Fruit fly (Drosophila melanogaster): ENCODE results near the gene CG43954.

CG43954 gene

DNA sequence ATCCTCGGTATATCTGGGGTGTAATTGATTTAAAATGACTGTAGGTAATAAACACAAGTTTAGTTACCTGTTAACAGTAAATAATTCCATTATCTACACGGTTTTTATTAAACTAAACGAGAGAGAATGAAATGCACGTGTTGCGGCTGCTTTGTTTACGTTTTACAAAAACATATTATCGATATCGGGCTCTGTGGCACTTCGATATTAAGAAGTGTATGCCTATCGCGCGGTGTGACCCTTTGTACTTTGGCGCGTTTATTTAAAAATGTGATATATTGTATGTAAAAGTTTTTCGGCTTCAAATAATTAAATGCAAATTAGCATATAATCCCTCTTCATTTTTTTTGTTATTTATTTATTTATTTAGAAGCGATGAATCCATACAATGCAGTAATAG, 19.2 kb upstream of the CG43954 start, which contains the start of gene Dbp73D:
TSS of gene Dbp73D (minus strand) at position 174 of the 400 bp plus-strand sequence.
- TF ChIP-seq noc (tag; optimal IDR thresholded peaks at IDR 0.05): no peak

- TF ChIP-seq noc (tag; optimal IDR thresholded peaks at IDR 0.05): peak; percentile 42
Measured at dm6 chr3L:16727939-16728635, 16.6 kb upstream of the CG43954 start, which contains the start of gene PGRP-SB1. Gene PGRP-SB1, minus strand, starts transcription at chr3L:16727989.

dm6 chr3L:16726069-16726591, 14.7 kb upstream of the CG43954 start, which contains the start of the genes CG13026 and PGRP-SB2:
Gene CG13026, minus strand, starts transcription at chr3L:16726169.
Gene PGRP-SB2, plus strand, starts transcription at chr3L:16726541.
- TF ChIP-seq noc (tag; optimal IDR thresholded peaks at IDR 0.05): no peak

- no peak for TF ChIP-seq noc (tag; optimal IDR thresholded peaks at IDR 0.05)
Measured at dm6 chr3L:16724561-16724960, 13.1 kb upstream of the CG43954 start, which contains the start of gene CG13031. Gene CG13031, plus strand, starts transcription at chr3L:16724861.

DNA sequence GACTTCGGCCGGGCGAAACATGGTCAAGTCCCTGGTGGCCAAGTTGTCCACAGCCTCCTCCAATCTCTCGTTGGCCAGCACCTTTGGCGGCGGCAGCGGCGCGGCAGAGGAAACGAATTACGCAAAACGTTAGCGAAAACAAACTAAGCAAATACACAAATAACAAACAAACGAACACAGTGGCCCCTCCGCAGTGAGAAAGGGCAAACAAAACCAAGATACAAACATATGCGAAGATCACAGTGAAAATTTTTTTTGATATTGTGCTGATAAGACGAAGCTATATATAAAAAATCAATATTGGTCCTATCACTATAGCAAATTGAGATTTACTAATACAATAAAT, 2.7 kb upstream of the CG43954 start:
- TF ChIP-seq noc (tag; optimal IDR thresholded peaks at IDR 0.05): peak; percentile 69

DNA sequence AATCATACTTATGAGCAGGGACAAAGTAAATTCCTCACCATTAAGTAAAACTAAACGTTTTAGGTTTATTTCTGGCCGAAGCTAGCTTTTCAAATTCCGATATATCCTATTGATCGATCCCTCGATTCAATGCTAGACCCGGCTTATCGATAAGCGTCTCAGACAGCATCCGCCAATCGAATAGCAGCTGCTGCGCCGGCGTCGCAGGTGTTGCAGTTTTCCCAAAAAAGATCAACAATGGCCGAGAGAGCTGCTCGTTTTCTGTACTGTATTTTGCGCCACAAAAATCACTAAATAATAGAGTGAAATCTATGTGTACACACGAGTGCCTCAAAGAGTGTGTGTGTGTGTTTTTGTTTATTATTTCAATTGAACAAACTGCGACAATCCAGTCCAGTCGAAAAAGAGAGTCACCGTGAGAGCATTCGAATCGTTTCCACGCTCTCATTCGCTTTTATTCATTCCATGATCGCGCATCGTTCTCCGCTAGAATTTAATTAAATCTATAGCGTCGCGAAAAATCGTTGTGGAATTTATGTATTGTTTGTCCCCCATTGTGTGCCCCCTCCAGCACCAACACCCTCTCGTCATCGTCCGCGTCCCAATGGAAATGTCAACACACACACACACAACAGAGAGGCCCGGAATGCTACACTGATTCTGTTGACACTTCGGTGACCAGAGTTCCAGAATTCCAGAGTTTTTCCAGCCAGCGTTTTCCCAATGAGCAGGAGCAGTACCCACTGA, 2.1 kb upstream of the CG43954 start:
- TF ChIP-seq noc (tag; optimal IDR thresholded peaks at IDR 0.05): no peak

DNA sequence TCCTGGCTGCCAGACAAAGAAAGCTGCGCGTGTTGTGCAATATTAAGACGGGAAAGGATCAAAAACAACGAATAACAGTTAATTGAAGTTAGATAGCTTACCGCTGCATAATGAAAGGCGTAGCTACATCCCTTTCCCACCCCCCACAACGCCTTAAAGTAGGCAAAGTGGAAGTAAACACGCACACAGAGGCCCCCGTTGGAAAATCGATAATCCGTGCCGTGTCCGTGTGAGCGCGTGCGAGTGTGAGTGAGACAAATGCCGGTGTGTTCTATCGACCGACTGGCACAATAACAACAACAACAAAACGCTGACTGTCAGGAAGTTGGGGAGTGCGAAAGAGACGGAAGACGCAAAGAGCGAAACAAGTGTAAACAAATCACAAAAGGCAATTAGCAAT, 894 bp upstream of the CG43954 start:
- TF ChIP-seq noc (tag; optimal IDR thresholded peaks at IDR 0.05): no peak

DNA sequence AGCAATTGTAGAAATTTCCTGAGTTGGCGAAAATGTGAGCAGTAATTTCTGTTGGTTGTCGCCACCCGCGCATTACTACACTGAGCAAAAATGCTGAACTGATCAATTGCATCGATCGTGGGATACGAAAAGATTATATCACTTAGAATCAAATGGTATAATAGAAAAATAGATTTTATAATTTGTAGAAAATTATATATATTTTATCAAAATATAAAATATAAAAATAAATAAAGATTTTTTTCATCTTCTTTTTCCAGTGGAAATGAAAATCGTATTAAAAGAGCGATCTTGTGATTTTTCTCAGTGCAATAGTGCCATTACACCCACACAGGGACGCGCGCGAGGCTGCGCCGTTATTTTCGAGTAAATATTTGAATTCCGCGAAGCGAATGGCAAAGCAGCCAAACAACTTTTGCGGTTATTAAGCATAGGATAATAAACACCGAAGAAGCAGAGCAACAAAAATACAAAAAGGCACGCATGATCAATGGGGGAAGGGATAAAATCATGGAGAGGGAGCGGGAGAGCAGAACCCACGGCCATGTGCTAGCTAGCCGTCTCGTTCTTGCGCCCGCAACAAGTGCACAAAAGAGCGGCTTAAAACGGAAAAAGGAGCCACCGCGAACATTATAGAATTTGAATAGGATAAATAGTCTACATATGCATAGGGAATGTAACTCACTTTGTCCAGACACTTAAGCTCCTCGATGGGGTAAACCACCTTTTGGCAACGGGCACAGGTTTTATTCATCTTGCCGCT, 1.0 kb downstream of the CG43954 start:
- TF ChIP-seq noc (tag; optimal IDR thresholded peaks at IDR 0.05): peak; percentile 8

- TF ChIP-seq noc (tag; optimal IDR thresholded peaks at IDR 0.05): no peak
Measured at dm6 chr3L:16709673-16710257, 1.7 kb downstream of the CG43954 start.

dm6 chr3L:16708738-16709350, 2.6 kb downstream of the CG43954 start:
- no peak for TF ChIP-seq noc (tag; optimal IDR thresholded peaks at IDR 0.05)

dm6 chr3L:16705630-16706029, 5.8 kb downstream of the CG43954 start:
- no peak for TF ChIP-seq noc (tag; optimal IDR thresholded peaks at IDR 0.05)

dm6 chr3L:16704673-16705072, 6.8 kb downstream of the CG43954 start, which contains the start of gene CG9692:
Gene CG9692, plus strand, starts transcription at chr3L:16704973.
- no peak for TF ChIP-seq noc (tag; optimal IDR thresholded peaks at IDR 0.05)

DNA sequence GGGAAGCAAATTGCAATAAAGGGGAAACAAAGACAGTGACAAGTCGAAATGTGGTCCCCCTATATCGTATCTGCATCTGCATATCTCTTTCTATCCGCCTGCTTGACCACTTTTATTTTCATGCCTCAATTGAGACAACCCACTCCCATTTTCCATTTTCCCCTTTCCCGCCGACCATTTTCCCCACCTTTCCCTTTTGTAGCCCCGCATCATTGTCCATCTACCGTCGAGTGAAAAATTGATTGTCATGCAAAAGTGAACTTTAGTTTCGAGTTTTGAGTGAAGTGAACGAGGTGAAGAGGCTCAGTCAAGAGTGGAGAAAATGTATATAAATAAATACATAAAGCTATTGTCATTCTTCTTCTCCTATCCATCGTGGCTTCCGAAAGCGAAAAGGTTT, 7.2 kb downstream of the CG43954 start:
- TF ChIP-seq noc (tag; optimal IDR thresholded peaks at IDR 0.05): no peak

dm6 chr3L:16702866-16703265, 8.6 kb downstream of the CG43954 start:
- no peak for TF ChIP-seq noc (tag; optimal IDR thresholded peaks at IDR 0.05)

Data from whole organism, larva.